Fruit fly (Drosophila melanogaster) whole organism, embryonic: Measurements from ENCODE around the gene ImpE1.

Experiments used
- CG10209 ChIP-seq: fragments of 200-800 bp; sonication (Bioruptor generic); optimal IDR thresholded peaks from 3 replicates; lab custom pipeline; 2017; ENCODE audit warnings: missing biosample characterization, mild to moderate bottlenecking, missing genetic modification characterization, missing genetic modification reagents
- CG10274 ChIP-seq: fragments of 200-800 bp; sonication (Bioruptor generic); optimal IDR thresholded peaks from 3 replicates; lab custom pipeline; 2017; ENCODE audit warnings: missing biosample characterization, mild to moderate bottlenecking, missing genetic modification characterization
- CG10543 ChIP-seq: fragments of 200-800 bp; sonication (Bioruptor generic); optimal IDR thresholded peaks from 3 replicates; lab custom pipeline; 2017; ENCODE audit warnings: missing biosample characterization, mild to moderate bottlenecking, missing genetic modification characterization, moderate library complexity
- CG13624 ChIP-seq: fragments of 200-800 bp; sonication (Bioruptor generic); optimal IDR thresholded peaks from 2 replicates; lab custom pipeline; 2016; ENCODE audit warnings: missing biosample characterization, missing genetic modification characterization
- CG14050 ChIP-seq: fragments of 200-800 bp; sonication (Bioruptor generic); IDR thresholded peaks from 3 replicates; pipeline ENCODE4 v1.3.6; 2022; ENCODE audit warnings: missing biosample characterization, missing genetic modification characterization
- CG30020 ChIP-seq: fragments of 200-800 bp; optimal IDR thresholded peaks from 2 replicates; lab custom pipeline; 2019; ENCODE audit warnings: missing biosample characterization, mild to moderate bottlenecking, missing genetic modification characterization, moderate library complexity
- CG30403 ChIP-seq: fragments of 200-800 bp; sonication (Bioruptor generic); optimal IDR thresholded peaks from 3 replicates; lab custom pipeline; 2016; ENCODE audit warnings: missing biosample characterization, missing genetic modification characterization
- CG32532 ChIP-seq: fragments of 200-800 bp; sonication (Bioruptor generic); IDR thresholded peaks from 2 replicates; pipeline ENCODE4 v1.3.6; 2022; ENCODE audit warnings: missing biosample characterization, missing genetic modification characterization
- CG34422 ChIP-seq: fragments of 200-800 bp; sonication (Bioruptor generic); IDR thresholded peaks from 3 replicates; pipeline ENCODE4 v1.3.6; 2022; ENCODE audit warnings: missing biosample characterization, missing genetic modification characterization
- CG4404 ChIP-seq: fragments of 200-800 bp; sonication (Bioruptor generic); IDR thresholded peaks from 2 replicates; pipeline ENCODE4 v1.3.6; 2022; ENCODE audit warnings: missing biosample characterization, missing genetic modification characterization
- CG5953 ChIP-seq: fragments of 200-800 bp; sonication (Bioruptor generic); IDR thresholded peaks from 2 replicates; pipeline ENCODE4 v1.3.6; 2022; ENCODE audit warnings: missing biosample characterization, missing genetic modification characterization
- CG6791 ChIP-seq: fragments of 200-800 bp; sonication (Bioruptor generic); IDR thresholded peaks from 3 replicates; pipeline ENCODE4 v1.3.6; 2022; ENCODE audit warnings: missing biosample characterization, missing genetic modification characterization; ENCODE audit not compliant: partially characterized antibody
- CG8359 ChIP-seq: fragments of 200-800 bp; sonication (Bioruptor generic); optimal IDR thresholded peaks from 2 replicates; lab custom pipeline; 2017; ENCODE audit warnings: missing biosample characterization, mild to moderate bottlenecking, missing genetic modification characterization, borderline replicate concordance
- CG8944 ChIP-seq: fragments of 200-800 bp; sonication (Bioruptor generic); optimal IDR thresholded peaks from 3 replicates; lab custom pipeline; 2016; ENCODE audit warnings: missing biosample characterization, missing genetic modification characterization
- HLH3B ChIP-seq: fragments of 200-800 bp; sonication (Bioruptor generic); IDR thresholded peaks from 2 replicates; pipeline ENCODE4 v1.3.6; 2022; ENCODE audit warnings: missing biosample characterization, missing genetic modification characterization
- Jarid2 ChIP-seq: fragments of 200-800 bp; sonication (Bioruptor generic); optimal IDR thresholded peaks from 3 replicates; lab custom pipeline; 2017; ENCODE audit warnings: mild to moderate bottlenecking, missing biosample characterization, missing genetic modification reagents, missing genetic modification characterization
- Lpt ChIP-seq: fragments of >200 bp; optimal IDR thresholded peaks from 2 replicates; lab custom pipeline; 2018; ENCODE audit warnings: missing biosample characterization, missing genetic modification characterization
- NC2α ChIP-seq: fragments of 200-800 bp; sonication (Bioruptor generic); optimal IDR thresholded peaks from 2 replicates; lab custom pipeline; 2016; ENCODE audit warnings: missing biosample characterization, missing genetic modification characterization
- NC2β ChIP-seq: fragments of 200-800 bp; sonication (Bioruptor generic); optimal IDR thresholded peaks from 2 replicates; lab custom pipeline; 2016; ENCODE audit warnings: missing biosample characterization, missing genetic modification characterization
- NFAT ChIP-seq: fragments of 200-800 bp; sonication (Bioruptor generic); IDR thresholded peaks from 2 replicates; pipeline ENCODE4 v1.3.6; 2022; ENCODE audit warnings: missing biosample characterization, missing genetic modification characterization
- Pdp1 ChIP-seq, 2 experiments: fragments of 200-800 bp; sonication (Bioruptor generic); optimal IDR thresholded peaks; 3 replicates each; lab custom pipeline; 2016; ENCODE audit warnings: missing biosample characterization in 2 of 2, missing genetic modification characterization in 2 of 2, mild to moderate bottlenecking in 1 of 2, moderate library complexity in 1 of 2
- Sry-β ChIP-seq: fragments of 200-800 bp; sonication (Bioruptor generic); optimal IDR thresholded peaks from 2 replicates; lab custom pipeline; 2018; ENCODE audit warnings: missing biosample characterization, mild to moderate bottlenecking, missing genetic modification characterization, moderate library complexity
- Ssrp ChIP-seq: fragments of 200-800 bp; sonication (Bioruptor generic); optimal IDR thresholded peaks from 2 replicates; lab custom pipeline; 2018; ENCODE audit warnings: missing biosample characterization, mild to moderate bottlenecking, missing genetic modification characterization, moderate library complexity
- TFAM ChIP-seq: fragments of 200-800 bp; sonication (Bioruptor generic); optimal IDR thresholded peaks from 2 replicates; lab custom pipeline; 2017; ENCODE audit warnings: missing biosample characterization, missing genetic modification characterization, inconsistent platforms
- Vsx1 ChIP-seq: fragments of 200-800 bp; sonication (Bioruptor generic); optimal IDR thresholded peaks from 2 replicates; lab custom pipeline; 2017; ENCODE audit warnings: missing biosample characterization, mild to moderate bottlenecking, missing genetic modification characterization, missing genetic modification reagents
- br ChIP-seq: fragments of >200 bp; optimal IDR thresholded peaks from 2 replicates; lab custom pipeline; 2017
- corto ChIP-seq: fragments of 200-800 bp; sonication (Bioruptor generic); optimal IDR thresholded peaks from 2 replicates; lab custom pipeline; 2016; ENCODE audit warnings: missing biosample characterization, mild to moderate bottlenecking, missing genetic modification characterization, moderate library complexity
- crc ChIP-seq: fragments of 200-800 bp; sonication (Bioruptor generic); optimal IDR thresholded peaks from 2 replicates; lab custom pipeline; 2016; ENCODE audit warnings: missing biosample characterization, missing genetic modification characterization
- da ChIP-seq: fragments of 200-800 bp; sonication (Bioruptor generic); optimal IDR thresholded peaks from 2 replicates; lab custom pipeline; 2016; ENCODE audit warnings: missing biosample characterization, missing genetic modification characterization
- dan ChIP-seq: fragments of 200-800 bp; sonication (Bioruptor generic); IDR thresholded peaks from 2 replicates; pipeline ENCODE4 v1.3.6; 2022; ENCODE audit warnings: missing biosample characterization, missing genetic modification characterization
- dmrt99B ChIP-seq: fragments of 200-800 bp; sonication (Bioruptor generic); optimal IDR thresholded peaks from 2 replicates; lab custom pipeline; 2018; ENCODE audit warnings: missing biosample characterization, mild to moderate bottlenecking, missing genetic modification characterization, moderate library complexity
- en ChIP-seq: fragments of 200-800 bp; sonication (Bioruptor generic); optimal IDR thresholded peaks from 2 replicates; lab custom pipeline; 2016; ENCODE audit warnings: missing biosample characterization, missing genetic modification characterization
- fd3F ChIP-seq: fragments of 200-800 bp; sonication (Bioruptor generic); optimal IDR thresholded peaks from 2 replicates; lab custom pipeline; 2018; ENCODE audit warnings: missing biosample characterization, mild to moderate bottlenecking, missing genetic modification characterization, moderate library complexity
- jigr1 ChIP-seq: fragments of 200-800 bp; sonication (Bioruptor generic); IDR thresholded peaks from 3 replicates; pipeline ENCODE4 v1.3.6; 2022; ENCODE audit warnings: missing biosample characterization, missing genetic modification characterization
- oc ChIP-seq: fragments of 200-800 bp; sonication (Bioruptor generic); optimal IDR thresholded peaks from 2 replicates; lab custom pipeline; 2018; ENCODE audit warnings: missing biosample characterization, mild to moderate bottlenecking, missing genetic modification characterization, moderate library complexity
- odd ChIP-seq: fragments of 200-800 bp; sonication (Bioruptor generic); optimal IDR thresholded peaks from 2 replicates; lab custom pipeline; 2017; ENCODE audit warnings: missing biosample characterization, mild to moderate bottlenecking, missing genetic modification characterization
- p53 ChIP-seq: fragments of 200-800 bp; sonication (Bioruptor generic); optimal IDR thresholded peaks from 2 replicates; lab custom pipeline; 2016; ENCODE audit warnings: missing biosample characterization, missing genetic modification characterization
- pb ChIP-seq: fragments of 200-800 bp; sonication (Bioruptor generic); optimal IDR thresholded peaks from 3 replicates; lab custom pipeline; 2016; ENCODE audit warnings: missing biosample characterization, missing genetic modification characterization
- peb ChIP-seq: fragments of 200-800 bp; sonication (Bioruptor generic); IDR thresholded peaks from 2 replicates; pipeline ENCODE4 v1.3.6; 2022; ENCODE audit warnings: missing biosample characterization, missing genetic modification characterization
- phol ChIP-seq: fragments of 200-800 bp; sonication (Bioruptor generic); optimal IDR thresholded peaks from 3 replicates; lab custom pipeline; 2018; ENCODE audit warnings: missing biosample characterization, mild to moderate bottlenecking, missing genetic modification characterization, moderate library complexity
- pnt ChIP-seq: fragments of 200-800 bp; sonication (Bioruptor generic); optimal IDR thresholded peaks from 3 replicates; lab custom pipeline; 2016; ENCODE audit warnings: missing biosample characterization, missing genetic modification characterization
- pum ChIP-seq: fragments of 200-800 bp; sonication (Bioruptor generic); optimal IDR thresholded peaks from 2 replicates; lab custom pipeline; 2016; ENCODE audit warnings: missing biosample characterization, missing genetic modification characterization
- sisA ChIP-seq: fragments of 200-800 bp; sonication (Bioruptor generic); IDR thresholded peaks from 2 replicates; pipeline ENCODE4 v1.3.6; 2022; ENCODE audit warnings: missing biosample characterization, missing genetic modification characterization
- so ChIP-seq: fragments of 200-800 bp; sonication (Bioruptor generic); IDR thresholded peaks from 3 replicates; pipeline ENCODE4 v1.3.6; 2022; ENCODE audit warnings: missing biosample characterization, missing genetic modification characterization
- tap ChIP-seq: fragments of 200-800 bp; optimal IDR thresholded peaks from 3 replicates; lab custom pipeline; 2019; ENCODE audit warnings: missing biosample characterization, mild to moderate bottlenecking, missing genetic modification characterization, moderate library complexity
- tup ChIP-seq: fragments of 200-800 bp; sonication (Bioruptor generic); optimal IDR thresholded peaks from 2 replicates; lab custom pipeline; 2016; ENCODE audit warnings: missing biosample characterization, mild to moderate bottlenecking, missing genetic modification characterization, moderate library complexity
- usp ChIP-seq: fragments of >200 bp; optimal IDR thresholded peaks from 2 replicates; lab custom pipeline; 2017; ENCODE audit warnings: missing biosample characterization, missing genetic modification characterization
- vvl ChIP-seq: fragments of 200-800 bp; sonication (Bioruptor generic); IDR thresholded peaks from 2 replicates; pipeline ENCODE4 v1.3.6; 2022; ENCODE audit warnings: missing biosample characterization, missing genetic modification characterization
- z ChIP-seq: fragments of 200-800 bp; sonication (Bioruptor generic); IDR thresholded peaks from 3 replicates; pipeline ENCODE4 v1.3.6; 2022; ENCODE audit warnings: missing biosample characterization, missing genetic modification characterization
- zen ChIP-seq: fragments of 200-800 bp; sonication (Bioruptor generic); optimal IDR thresholded peaks from 3 replicates; lab custom pipeline; 2018; ENCODE audit warnings: missing biosample characterization, mild to moderate bottlenecking, missing genetic modification characterization, moderate library complexity

Gene ImpE1

dm6 chr3L:8398763-8399445 lies 26.7 kb downstream of the ImpE1 start (continued):
- no peak for TF ChIP-seq Sry-β (GFP tag; lab: Kevin White, UChicago)
- TF ChIP-seq p53 (GFP tag; lab: Kevin White, UChicago): no peak
- no peak for TF ChIP-seq dmrt99B (tag; lab: Kevin White, UChicago)
- no peak for TF ChIP-seq CG10209
- TF ChIP-seq Vsx1 (GFP tag; lab: Kevin White, UChicago): no peak
- TF ChIP-seq dan (GFP tag; lab: Robert Waterston, UW): no peak
- TF ChIP-seq crc (GFP tag; lab: Kevin White, UChicago): no peak
- peak; percentile 20; the same call in 1 of the 2 replicates for TF ChIP-seq vvl (GFP tag; lab: Robert Waterston, UW)
- TF ChIP-seq phol (tag; lab: Kevin White, UChicago): peak; percentile 38
- no peak for TF ChIP-seq CG4404 (GFP tag; lab: Robert Waterston, UW)
- peak; percentile 51; the same call in 1 of the 2 replicates for TF ChIP-seq sisA (GFP tag; lab: Robert Waterston, UW)
- TF ChIP-seq CG6791 (GFP tag; lab: Robert Waterston, UW): 0 out of 3 replicates have a peak, but pooled peaks have one; percentile 25
- no peak for TF ChIP-seq corto (GFP tag; lab: Kevin White, UChicago)
- TF ChIP-seq da (GFP tag; lab: Kevin White, UChicago): no peak
- peak; percentile 17; the same call in 1 of the 2 replicates for TF ChIP-seq HLH3B (GFP tag; lab: Robert Waterston, UW)
- peak; percentile 34 for TF ChIP-seq CG30403 (GFP tag; lab: Kevin White, UChicago)
- no peak for TF ChIP-seq CG10274 (GFP tag; lab: Kevin White, UChicago)
- peak; percentile 38 for TF ChIP-seq Ssrp
- no peak for TF ChIP-seq pb
- TF ChIP-seq Jarid2: no peak
- no peak for TF ChIP-seq CG10543 (GFP tag; lab: Kevin White, UChicago)
- no peak for TF ChIP-seq oc (tag; lab: Kevin White, UChicago)
- no peak for TF ChIP-seq NFAT (GFP tag; lab: Robert Waterston, UW)
- TF ChIP-seq NC2β (GFP tag; lab: Kevin White, UChicago): peak; percentile 23
- peak; percentile 27 for TF ChIP-seq pum (GFP tag; lab: Kevin White, UChicago)
- 0 out of 2 replicates have a peak, but pooled peaks have one; percentile 7 for TF ChIP-seq peb
- peak; percentile 10 for TF ChIP-seq CG8944 (GFP tag; lab: Kevin White, UChicago)
- TF ChIP-seq usp (GFP tag; lab: Kevin White, UChicago): no peak
- TF ChIP-seq CG8359 (GFP tag; lab: Kevin White, UChicago): no peak
- no peak for TF ChIP-seq Lpt (GFP tag; lab: Kevin White, UChicago)
- TF ChIP-seq fd3F (GFP tag; lab: Kevin White, UChicago): no peak
- no peak for TF ChIP-seq NC2α
- TF ChIP-seq CG34422 (GFP tag; lab: Robert Waterston, UW): 0 out of 3 replicates have a peak, but pooled peaks have one; percentile 9
- TF ChIP-seq CG5953 (GFP tag; lab: Robert Waterston, UW): no peak
- no peak for TF ChIP-seq TFAM
- TF ChIP-seq tap: no peak
- peak; percentile 4 for TF ChIP-seq pnt
- TF ChIP-seq CG14050 (GFP tag; lab: Robert Waterston, UW): no peak
- no peak for TF ChIP-seq odd
- no peak for TF ChIP-seq br
- TF ChIP-seq zen: peak; percentile 21
- no peak for TF ChIP-seq tup
- 0 out of 3 replicates have a peak, but pooled peaks have one; percentile 6 for TF ChIP-seq jigr1 (GFP tag; lab: Robert Waterston, UW)
- peak; percentile 29 to 41 for TF ChIP-seq Pdp1 (GFP tag; optimal IDR thresholded peaks at IDR 0.05; lab: Kevin White, UChicago)
- no peak for TF ChIP-seq CG13624
- no peak for TF ChIP-seq CG30020 (tag; lab: Kevin White, UChicago)
- TF ChIP-seq en (GFP tag; lab: Kevin White, UChicago): peak; percentile 13
- no peak for TF ChIP-seq so (GFP tag; lab: Robert Waterston, UW)
- TF ChIP-seq CG32532: peak; percentile 47; the same call in 1 of the 2 replicates
- TF ChIP-seq z (GFP tag; lab: Robert Waterston, UW): no peak
